Fruit fly (Drosophila melanogaster) whole organism, embryonic: ENCODE data around the gene hop.

Source experiments
- ATbp ChIP-seq: fragments of 200-800 bp; sonication (Bioruptor generic); optimal IDR thresholded peaks from 2 replicates; lab custom pipeline; 2017; ENCODE audit warnings: missing biosample characterization, mild to moderate bottlenecking, missing genetic modification characterization, missing genetic modification reagents
- Atf-2 ChIP-seq: fragments of 200-800 bp; sonication (Bioruptor generic); optimal IDR thresholded peaks from 2 replicates; lab custom pipeline; 2016; ENCODE audit warnings: missing biosample characterization, missing genetic modification characterization
- Bteb2 ChIP-seq: fragments of 200-800 bp; sonication (Bioruptor generic); optimal IDR thresholded peaks from 2 replicates; lab custom pipeline; 2016; ENCODE audit warnings: missing biosample characterization, missing genetic modification characterization
- CG10654 ChIP-seq: fragments of 200-800 bp; sonication (Bioruptor generic); optimal IDR thresholded peaks from 2 replicates; lab custom pipeline; 2016; ENCODE audit warnings: missing biosample characterization, missing genetic modification characterization
- CG11456 ChIP-seq: fragments of 200-800 bp; sonication (Bioruptor generic); IDR thresholded peaks from 3 replicates; pipeline ENCODE4 v1.3.6; 2022; ENCODE audit warnings: missing biosample characterization, missing genetic modification characterization
- CG11695 ChIP-seq: fragments of 200-800 bp; sonication (Bioruptor generic); IDR thresholded peaks from 3 replicates; pipeline ENCODE4 v1.3.6; 2022; ENCODE audit warnings: missing biosample characterization, missing genetic modification characterization
- CG12744 ChIP-seq: fragments of 200-800 bp; sonication (Bioruptor generic); optimal IDR thresholded peaks from 2 replicates; lab custom pipeline; 2016; ENCODE audit warnings: missing biosample characterization, missing genetic modification characterization
- CG15269 ChIP-seq: fragments of 200-800 bp; sonication (Bioruptor generic); optimal IDR thresholded peaks from 2 replicates; lab custom pipeline; 2018; ENCODE audit warnings: missing biosample characterization, mild to moderate bottlenecking, missing genetic modification characterization, moderate library complexity
- CG15514 ChIP-seq: fragments of 200-800 bp; sonication (Bioruptor generic); optimal IDR thresholded peaks from 3 replicates; lab custom pipeline; 2017; ENCODE audit warnings: missing biosample characterization, missing genetic modification characterization, mild to moderate bottlenecking, moderate library complexity, missing genetic modification reagents
- CG1602 ChIP-seq: fragments of 200-800 bp; sonication (Bioruptor generic); optimal IDR thresholded peaks from 3 replicates; lab custom pipeline; 2016; ENCODE audit warnings: missing biosample characterization, missing genetic modification characterization
- CG17186 ChIP-seq: fragments of 200-800 bp; sonication (Bioruptor generic); optimal IDR thresholded peaks from 3 replicates; lab custom pipeline; 2017; ENCODE audit warnings: missing biosample characterization, missing genetic modification reagents, missing genetic modification characterization
- CG17359 ChIP-seq: fragments of 200-800 bp; sonication (Bioruptor generic); optimal IDR thresholded peaks from 3 replicates; lab custom pipeline; 2018; ENCODE audit warnings: missing biosample characterization, mild to moderate bottlenecking, missing genetic modification characterization, moderate library complexity
- CG18476 ChIP-seq: fragments of 200-800 bp; sonication (Bioruptor generic); optimal IDR thresholded peaks from 2 replicates; lab custom pipeline; 2016; ENCODE audit warnings: missing biosample characterization, mild to moderate bottlenecking, missing genetic modification characterization
- CG18599 ChIP-seq: fragments of 200-800 bp; sonication (Bioruptor generic); optimal IDR thresholded peaks from 3 replicates; lab custom pipeline; 2017; ENCODE audit warnings: missing biosample characterization, missing genetic modification characterization, mild to moderate bottlenecking, moderate library complexity, missing genetic modification reagents
- CG2202 ChIP-seq: fragments of 200-800 bp; sonication (Bioruptor generic); optimal IDR thresholded peaks from 2 replicates; lab custom pipeline; 2018; ENCODE audit warnings: missing biosample characterization, mild to moderate bottlenecking, missing genetic modification characterization
- CG30403 ChIP-seq: fragments of 200-800 bp; sonication (Bioruptor generic); optimal IDR thresholded peaks from 3 replicates; lab custom pipeline; 2016; ENCODE audit warnings: missing biosample characterization, missing genetic modification characterization
- CG32767 ChIP-seq: fragments of 200-800 bp; sonication (Bioruptor generic); IDR thresholded peaks from 2 replicates; pipeline ENCODE4 v1.3.6; 2022; ENCODE audit warnings: missing biosample characterization, missing genetic modification characterization
- CG43689 ChIP-seq: fragments of 200-800 bp; sonication (Bioruptor generic); IDR thresholded peaks from 2 replicates; pipeline ENCODE4 v1.3.6; 2022; ENCODE audit warnings: missing biosample characterization, missing genetic modification characterization
- CG6683 ChIP-seq: fragments of 200-800 bp; sonication (Bioruptor generic); optimal IDR thresholded peaks from 2 replicates; lab custom pipeline; 2017; ENCODE audit warnings: missing biosample characterization, mild to moderate bottlenecking, missing genetic modification characterization, missing genetic modification reagents
- CG7372 ChIP-seq: fragments of 200-800 bp; sonication (Bioruptor generic); IDR thresholded peaks from 2 replicates; pipeline ENCODE4 v1.3.6; 2022; ENCODE audit warnings: missing biosample characterization, missing genetic modification characterization
- CG9215 ChIP-seq: fragments of 200-800 bp; sonication (Bioruptor generic); IDR thresholded peaks from 2 replicates; pipeline ENCODE4 v1.3.6; 2022; ENCODE audit warnings: missing biosample characterization, missing genetic modification characterization
- CoRest ChIP-seq: fragments of 200-800 bp; sonication (Bioruptor generic); optimal IDR thresholded peaks from 3 replicates; lab custom pipeline; 2018; ENCODE audit warnings: missing biosample characterization, mild to moderate bottlenecking, missing genetic modification characterization, moderate library complexity
- Dek ChIP-seq: fragments of 200-800 bp; sonication (Bioruptor generic); optimal IDR thresholded peaks from 3 replicates; lab custom pipeline; 2019; ENCODE audit warnings: missing biosample characterization, mild to moderate bottlenecking, missing genetic modification characterization, moderate library complexity
- Dll ChIP-seq: fragments of 200-800 bp; sonication (Bioruptor generic); IDR thresholded peaks from 4 replicates; pipeline ENCODE4 v1.3.6; 2022; ENCODE audit warnings: missing biosample characterization, missing genetic modification characterization; ENCODE audit not compliant: partially characterized antibody
- Ets97D ChIP-seq: fragments of 200-800 bp; sonication (Bioruptor generic); optimal IDR thresholded peaks from 3 replicates; lab custom pipeline; 2016; ENCODE audit warnings: missing biosample characterization, missing genetic modification characterization
- Fer1 ChIP-seq: fragments of 200-800 bp; sonication (Bioruptor generic); optimal IDR thresholded peaks from 2 replicates; lab custom pipeline; 2017; ENCODE audit warnings: missing biosample characterization, mild to moderate bottlenecking, missing genetic modification characterization
- H15 ChIP-seq: fragments of 200-800 bp; sonication (Bioruptor generic); IDR thresholded peaks from 3 replicates; pipeline ENCODE4 v1.3.6; 2022; ENCODE audit warnings: missing biosample characterization, missing genetic modification characterization
- HLH4C ChIP-seq: fragments of 200-800 bp; sonication (Bioruptor generic); IDR thresholded peaks from 3 replicates; pipeline ENCODE4 v1.3.6; 2022; ENCODE audit warnings: missing biosample characterization, missing genetic modification characterization; ENCODE audit not compliant: partially characterized antibody
- Hand ChIP-seq: fragments of 200-800 bp; sonication (Bioruptor generic); optimal IDR thresholded peaks from 2 replicates; lab custom pipeline; 2017; ENCODE audit warnings: mild to moderate bottlenecking, missing biosample characterization, missing genetic modification reagents, missing genetic modification characterization
- HmgZ ChIP-seq: fragments of 200-800 bp; sonication (Bioruptor generic); optimal IDR thresholded peaks from 2 replicates; lab custom pipeline; 2018; ENCODE audit warnings: missing biosample characterization, mild to moderate bottlenecking, missing genetic modification characterization
- Hmr ChIP-seq: fragments of 200-800 bp; sonication (Bioruptor generic); optimal IDR thresholded peaks from 3 replicates; lab custom pipeline; 2017; ENCODE audit warnings: mild to moderate bottlenecking, missing biosample characterization, missing genetic modification reagents, missing genetic modification characterization
- MESR4 ChIP-seq: fragments of 200-800 bp; sonication (Bioruptor generic); optimal IDR thresholded peaks from 2 replicates; lab custom pipeline; 2018; ENCODE audit warnings: missing biosample characterization, mild to moderate bottlenecking, missing genetic modification characterization, moderate library complexity
- NC2β ChIP-seq: fragments of 200-800 bp; sonication (Bioruptor generic); optimal IDR thresholded peaks from 2 replicates; lab custom pipeline; 2016; ENCODE audit warnings: missing biosample characterization, missing genetic modification characterization
- NK7.1 ChIP-seq: fragments of 200-800 bp; sonication (Bioruptor generic); optimal IDR thresholded peaks from 3 replicates; lab custom pipeline; 2016; ENCODE audit warnings: missing biosample characterization, missing genetic modification characterization
- Side ChIP-seq: fragments of 200-800 bp; sonication (Bioruptor generic); optimal IDR thresholded peaks from 2 replicates; lab custom pipeline; 2016; ENCODE audit warnings: missing biosample characterization, missing genetic modification characterization
- Taf1 ChIP-seq: fragments of 200-800 bp; sonication (Bioruptor generic); IDR thresholded peaks from 2 replicates; pipeline ENCODE4 v1.3.6; 2022; ENCODE audit warnings: missing biosample characterization, missing genetic modification characterization
- Xrp1 ChIP-seq: fragments of 200-800 bp; sonication (Bioruptor generic); IDR thresholded peaks from 2 replicates; pipeline ENCODE4 v1.3.6; 2022; ENCODE audit warnings: missing biosample characterization, missing genetic modification characterization
- ase ChIP-seq: fragments of 200-800 bp; sonication (Bioruptor generic); IDR thresholded peaks from 3 replicates; pipeline ENCODE4 v1.3.6; 2022; ENCODE audit warnings: missing biosample characterization, missing genetic modification characterization
- ci ChIP-seq: fragments of 200-800 bp; sonication (Bioruptor generic); IDR thresholded peaks from 3 replicates; pipeline ENCODE4 v1.3.6; 2022; ENCODE audit warnings: missing biosample characterization, missing genetic modification characterization
- crol ChIP-seq: fragments of 200-800 bp; sonication (Bioruptor generic); IDR thresholded peaks from 2 replicates; pipeline ENCODE4 v1.3.6; 2022; ENCODE audit warnings: missing biosample characterization, missing genetic modification characterization
- ewg ChIP-seq: fragments of 200-800 bp; sonication (Bioruptor generic); optimal IDR thresholded peaks from 3 replicates; lab custom pipeline; 2017; ENCODE audit warnings: mild to moderate bottlenecking, missing biosample characterization, missing genetic modification reagents, missing genetic modification characterization
- gsb-n ChIP-seq: fragments of 200-800 bp; sonication (Bioruptor generic); optimal IDR thresholded peaks from 3 replicates; lab custom pipeline; 2018; ENCODE audit warnings: missing biosample characterization, mild to moderate bottlenecking, missing genetic modification characterization
- h ChIP-seq: fragments of >200 bp; optimal IDR thresholded peaks from 2 replicates; lab custom pipeline; 2017
- mam ChIP-seq: fragments of 200-800 bp; sonication (Bioruptor generic); optimal IDR thresholded peaks from 3 replicates; lab custom pipeline; 2016; ENCODE audit warnings: missing biosample characterization, missing genetic modification characterization
- nerfin-1 ChIP-seq: fragments of 200-800 bp; sonication (Bioruptor generic); optimal IDR thresholded peaks from 3 replicates; lab custom pipeline; 2019; ENCODE audit warnings: missing biosample characterization, mild to moderate bottlenecking, missing genetic modification characterization, moderate library complexity
- otp ChIP-seq: fragments of 200-800 bp; sonication (Bioruptor generic); IDR thresholded peaks from 3 replicates; pipeline ENCODE4, ENCODE4 v1.3.6; 2022; ENCODE audit warnings: missing biosample characterization, missing genetic modification characterization
- pho ChIP-seq: fragments of 200-800 bp; sonication (Bioruptor generic); optimal IDR thresholded peaks from 2 replicates; lab custom pipeline; 2016; ENCODE audit warnings: missing biosample characterization, missing genetic modification characterization
- pita ChIP-seq: fragments of 200-800 bp; sonication (Bioruptor generic); optimal IDR thresholded peaks from 2 replicates; lab custom pipeline; 2017; ENCODE audit warnings: missing biosample characterization, mild to moderate bottlenecking, missing genetic modification characterization
- sens ChIP-seq: fragments of 200-800 bp; sonication (Bioruptor generic); peaks from one replicate; lab custom pipeline; 2016; ENCODE audit warnings: missing biosample characterization, missing genetic modification characterization
- sim ChIP-seq: fragments of 200-800 bp; sonication (Bioruptor generic); IDR thresholded peaks from 2 replicates; pipeline ENCODE4 v1.3.6; 2022; ENCODE audit warnings: missing biosample characterization, missing genetic modification characterization
- sisA ChIP-seq: fragments of 200-800 bp; sonication (Bioruptor generic); IDR thresholded peaks from 2 replicates; pipeline ENCODE4 v1.3.6; 2022; ENCODE audit warnings: missing biosample characterization, missing genetic modification characterization
- stwl ChIP-seq: fragments of 200-800 bp; sonication (Bioruptor generic); optimal IDR thresholded peaks from 3 replicates; lab custom pipeline; 2018; ENCODE audit warnings: missing biosample characterization, mild to moderate bottlenecking, missing genetic modification characterization, moderate library complexity

Gene hop

dm6 chrX:11384023-11384444 is 16.1 kb upstream of the hop start (continued):
- peak; percentile 22 for TF ChIP-seq Atf-2 (GFP tag; lab: Kevin White, UChicago)
- TF ChIP-seq Dek = peak; percentile 69
- TF ChIP-seq CG18476 (GFP tag; lab: Kevin White, UChicago) = peak; percentile 51
- peak; percentile 72; the same call in 2 of the 3 replicates for TF ChIP-seq CG11695 (GFP tag; lab: Robert Waterston, UW)
- peak; percentile 1 for TF ChIP-seq CG12744
- TF ChIP-seq CoRest (tag; lab: Kevin White, UChicago) = peak; percentile 61
- peak; percentile 68 for TF ChIP-seq CG15514
- peak; percentile 34 for TF ChIP-seq Bteb2 (GFP tag; lab: Kevin White, UChicago)
- TF ChIP-seq sim (GFP tag; lab: Robert Waterston, UW) = no peak
- TF ChIP-seq HmgZ (tag; lab: Kevin White, UChicago) = peak; percentile 42
- no peak for TF ChIP-seq stwl (tag; lab: Kevin White, UChicago)
- TF ChIP-seq CG17186 (GFP tag; lab: Kevin White, UChicago) = no peak
- peak; percentile 57; the same call in 1 of the 3 replicates for TF ChIP-seq H15
- TF ChIP-seq CG43689 (GFP tag; lab: Robert Waterston, UW) = no peak
- peak; percentile 63 for TF ChIP-seq CG30403 (GFP tag; lab: Kevin White, UChicago)
- TF ChIP-seq nerfin-1 = no peak
- peak; percentile 32 for TF ChIP-seq CG10654
- TF ChIP-seq CG7372 (GFP tag; lab: Robert Waterston, UW) = peak; percentile 76
- TF ChIP-seq CG17359 (tag; lab: Kevin White, UChicago) = peak; percentile 69
- TF ChIP-seq Ets97D = peak; percentile 11
- no peak for TF ChIP-seq crol (GFP tag; lab: Robert Waterston, UW)
- peak; percentile 69 for TF ChIP-seq Xrp1 (GFP tag; lab: Robert Waterston, UW)
- TF ChIP-seq Hmr (GFP tag; lab: Kevin White, UChicago) = peak; percentile 86
- TF ChIP-seq sens (GFP tag; lab: Kevin White, UChicago) = peak; percentile 80
- TF ChIP-seq ci = peak; percentile 77
- peak; percentile 84 for TF ChIP-seq Taf1 (GFP tag; lab: Robert Waterston, UW)
- peak; percentile 90 for TF ChIP-seq CG18599
- no peak for TF ChIP-seq otp (GFP tag; lab: Robert Waterston, UW)
- TF ChIP-seq CG9215 (GFP tag; lab: Robert Waterston, UW) = peak; percentile 77
- TF ChIP-seq CG1602 = peak; percentile 19
- peak; percentile 53 for TF ChIP-seq ATbp (GFP tag; lab: Kevin White, UChicago)
- TF ChIP-seq gsb-n (tag; lab: Kevin White, UChicago) = no peak
- TF ChIP-seq HLH4C = no peak
- peak; percentile 87 for TF ChIP-seq Fer1 (GFP tag; lab: Kevin White, UChicago)
- peak; percentile 81 for TF ChIP-seq ewg (GFP tag; lab: Kevin White, UChicago)
- no peak for TF ChIP-seq h (lab: Kevin White, UChicago)
- TF ChIP-seq Side (GFP tag; lab: Kevin White, UChicago) = peak; percentile 9
- TF ChIP-seq pita (GFP tag; lab: Kevin White, UChicago) = no peak
- TF ChIP-seq CG6683 (GFP tag; lab: Kevin White, UChicago) = peak; percentile 42
- peak; percentile 77 for TF ChIP-seq Hand (GFP tag; lab: Kevin White, UChicago)
- no peak for TF ChIP-seq CG2202
- no peak for TF ChIP-seq MESR4 (GFP tag; lab: Kevin White, UChicago)
- peak; percentile 76 for TF ChIP-seq CG15269
- TF ChIP-seq mam (GFP tag; lab: Kevin White, UChicago) = peak; percentile 78
- TF ChIP-seq CG11456 (GFP tag; lab: Robert Waterston, UW) = peak; percentile 86
- TF ChIP-seq ase (GFP tag; lab: Robert Waterston, UW) = peak; percentile 56; the same call in 1 of the 3 replicates
- no peak for TF ChIP-seq NC2β (GFP tag; lab: Kevin White, UChicago)
- no peak for TF ChIP-seq Dll
- peak; percentile 56 for TF ChIP-seq pho (GFP tag; lab: Kevin White, UChicago)
- TF ChIP-seq CG32767 (GFP tag; lab: Robert Waterston, UW) = peak; percentile 54; the same call in 1 of the 2 replicates
- peak; percentile 78 for TF ChIP-seq sisA (GFP tag; lab: Robert Waterston, UW)
- TF ChIP-seq NK7.1 (GFP tag; lab: Kevin White, UChicago) = peak; percentile 2
